Worm (Caenorhabditis elegans): Measurements from ENCODE around the gene C39D10.2.
A peak's percentile ranks its signal among the peaks of the same experiment; 100 is the strongest.

C39D10.2 gene

ce11 chrX:7902976-7903375 lies 14.0 kb downstream of the C39D10.2 start, which contains the start of gene C39D10.11:
C39D10.11 (plus strand) TSS chrX:7903276.
- no peak for TF ChIP-seq zip-11 (GFP tag; IDR thresholded peaks at IDR 0.05)
- TF ChIP-seq T20F7.1 (GFP tag; optimal IDR thresholded peaks at IDR 0.05), result no peak
- TF ChIP-seq daf-16 (GFP tag; optimal IDR thresholded peaks at IDR 0.05), result no peak
- peak; percentile 23 for TF ChIP-seq daf-16 (tag; optimal IDR thresholded peaks at IDR 0.05)
- TF ChIP-seq nhr-237 (tag; optimal IDR thresholded peaks at IDR 0.05), result no peak
- TF ChIP-seq nhr-48 (tag; optimal IDR thresholded peaks at IDR 0.05), result no peak
- TF ChIP-seq set-16 (GFP tag; IDR thresholded peaks at IDR 0.05), result no peak
- TF ChIP-seq nhr-11 (tag; optimal IDR thresholded peaks at IDR 0.05), result no peak
- TF ChIP-seq R02D3.7 (tag; optimal IDR thresholded peaks at IDR 0.05), result no peak

ce11 chrX:7906430-7907014 lies 17.5 kb downstream of the C39D10.2 start, which contains the start of gene C39D10.1:
C39D10.1 (plus strand) TSS chrX:7906964.
- TF ChIP-seq php-3 (GFP tag; IDR thresholded peaks at IDR 0.05) (0 out of 2 replicates have a peak, but pooled peaks have one; percentile 29), F10B5.3 (tag; optimal IDR thresholded peaks at IDR 0.05) (no peak), lin-15B (tag; optimal IDR thresholded peaks at IDR 0.05) (no peak), Y5F2A.4 (GFP tag; optimal IDR thresholded peaks at IDR 0.05) (no peak), ctbp-1 (GFP tag; IDR thresholded peaks at IDR 0.05) (0 out of 2 replicates have a peak, but pooled peaks have one; percentile 25), daf-8 (GFP tag; IDR thresholded peaks at IDR 0.05) (no peak), pqm-1 (tag; optimal IDR thresholded peaks at IDR 0.05) (no peak), lsy-2 (tag; optimal IDR thresholded peaks at IDR 0.05) (no peak), nhr-42 (GFP tag; IDR thresholded peaks at IDR 0.05) (no peak), pha-4 (GFP tag; IDR thresholded peaks at IDR 0.05) (peak; percentile 67; the same call in 1 of the 2 replicates), pha-4 (tag; optimal IDR thresholded peaks at IDR 0.05) (no peak), daf-19 (GFP tag; conservative IDR thresholded peaks at IDR 0.05) (0 out of 2 replicates have a peak, but pooled peaks have one; percentile 30), hmg-1.1 (GFP tag; IDR thresholded peaks at IDR 0.05) (peak; percentile 37; the same call in 1 of the 2 replicates), saeg-2 (GFP tag; IDR thresholded peaks at IDR 0.05) (no peak), tag-97 (GFP tag; IDR thresholded peaks at IDR 0.05) (no peak), lin-13 (GFP tag; optimal IDR thresholded peaks at IDR 0.05) (peak; percentile 5), nhr-111 (GFP tag; optimal IDR thresholded peaks at IDR 0.05) (no peak), mdl-1 (tag; optimal IDR thresholded peaks at IDR 0.05) (no peak), madf-5 (GFP tag; IDR thresholded peaks at IDR 0.05) (peak in 1 of 2 experiments; percentile 44; a peak in 1 of 4 replicates), ztf-7 (tag; optimal IDR thresholded peaks at IDR 0.05) (no peak), ztf-11 (tag; optimal IDR thresholded peaks at IDR 0.05) (no peak), arid-1 (GFP tag; conservative IDR thresholded peaks at IDR 0.05) (0 out of 2 replicates have a peak, but pooled peaks have one; percentile 49), ZK337.2 (GFP tag; IDR thresholded peaks at IDR 0.05) (peak; percentile 35; the same call in 1 of the 2 replicates), jun-1 (tag; optimal IDR thresholded peaks at IDR 0.05) (no peak), madf-9 (GFP tag; conservative IDR thresholded peaks at IDR 0.05) (peak; percentile 12; the same call in 1 of the 2 replicates), R02D3.7 (tag; optimal IDR thresholded peaks at IDR 0.05) (no peak), nhr-11 (tag; optimal IDR thresholded peaks at IDR 0.05) (no peak), gei-8 (GFP tag; optimal IDR thresholded peaks at IDR 0.05) (no peak), dve-1 (tag; optimal IDR thresholded peaks at IDR 0.05; ENCODE audit: insufficient read depth) (no peak), hif-1 (tag; optimal IDR thresholded peaks at IDR 0.05) (no peak), T26A8.4 (GFP tag; IDR thresholded peaks at IDR 0.05) (no peak), ceh-28 (tag; optimal IDR thresholded peaks at IDR 0.05) (no peak), nhr-25 (tag; optimal IDR thresholded peaks at IDR 0.05; ENCODE audit: borderline replicate concordance, insufficient read depth) (no peak), lin-39 (tag; optimal IDR thresholded peaks at IDR 0.05) (no peak), lir-3 (tag; optimal IDR thresholded peaks at IDR 0.05) (no peak), F44E2.7 (GFP tag; IDR thresholded peaks at IDR 0.05) (no peak), ceh-32 (tag; optimal IDR thresholded peaks at IDR 0.05; ENCODE audit: poor library complexity) (no peak), lin-29 (GFP tag; IDR thresholded peaks at IDR 0.05) (no peak), set-16 (GFP tag; IDR thresholded peaks at IDR 0.05) (no peak), mep-1 (tag; optimal IDR thresholded peaks at IDR 0.05) (no peak), snpc-4 (tag; optimal IDR thresholded peaks at IDR 0.05) (no peak), hlh-30 (tag; optimal IDR thresholded peaks at IDR 0.05; ENCODE audit: insufficient read depth) (peak; percentile 16)

Data from whole organism, L4 larva.